Fruit fly (Drosophila melanogaster) whole organism, pupa: ENCODE data around the gene Rcd7.

ENCODE experiments used
- CG10348 ChIP-seq: fragments of 200-800 bp; sonication (Bioruptor generic); IDR thresholded peaks from 2 replicates; pipeline ENCODE4 v1.3.6; 2022; ENCODE audit warnings: missing biosample characterization, missing genetic modification characterization
- CG12605 ChIP-seq: fragments of 200-800 bp; sonication (Bioruptor generic); IDR thresholded peaks from 2 replicates; pipeline ENCODE4 v1.3.6; 2022; ENCODE audit warnings: missing biosample characterization, missing genetic modification characterization
- CG13204 ChIP-seq: fragments of 200-800 bp; sonication (Bioruptor generic); optimal IDR thresholded peaks from 2 replicates; lab custom pipeline; 2018; ENCODE audit warnings: missing biosample characterization, mild to moderate bottlenecking, missing genetic modification characterization, moderate library complexity
- CG14655 ChIP-seq: fragments of 200-800 bp; sonication (Bioruptor generic); optimal IDR thresholded peaks from 3 replicates; lab custom pipeline; 2017; ENCODE audit warnings: mild to moderate bottlenecking, missing biosample characterization, missing genetic modification reagents, missing genetic modification characterization
- CG15710 ChIP-seq: fragments of 200-800 bp; sonication (Bioruptor generic); optimal IDR thresholded peaks from 2 replicates; lab custom pipeline; 2018; ENCODE audit warnings: missing biosample characterization, mild to moderate bottlenecking, missing genetic modification characterization, moderate library complexity
- CG17806 ChIP-seq: fragments of 200-800 bp; sonication (Bioruptor generic); optimal IDR thresholded peaks from 2 replicates; lab custom pipeline; 2018; ENCODE audit warnings: missing biosample characterization, mild to moderate bottlenecking, missing genetic modification characterization, moderate library complexity
- CG32121 ChIP-seq: fragments of 200-800 bp; sonication (Bioruptor generic); IDR thresholded peaks from 2 replicates; pipeline ENCODE4 v1.3.6; 2022; ENCODE audit warnings: missing biosample characterization, missing genetic modification characterization
- CG34367 ChIP-seq: fragments of 200-800 bp; sonication (Bioruptor generic); optimal IDR thresholded peaks from 2 replicates; lab custom pipeline; 2018; ENCODE audit warnings: missing biosample characterization, mild to moderate bottlenecking, missing genetic modification characterization
- CG4496 ChIP-seq: fragments of 200-800 bp; sonication (Bioruptor generic); IDR thresholded peaks from 3 replicates; pipeline ENCODE4 v1.3.6; 2022; ENCODE audit warnings: missing biosample characterization, missing genetic modification characterization
- CG8159 ChIP-seq: fragments of 200-800 bp; sonication (Bioruptor generic); optimal IDR thresholded peaks from 3 replicates; lab custom pipeline; 2018; ENCODE audit warnings: missing biosample characterization, mild to moderate bottlenecking, missing genetic modification characterization, moderate library complexity
- CG8301 ChIP-seq: fragments of 200-800 bp; sonication (Bioruptor generic); optimal IDR thresholded peaks from 2 replicates; lab custom pipeline; 2018; ENCODE audit warnings: missing biosample characterization, mild to moderate bottlenecking, missing genetic modification characterization
- CG9948 ChIP-seq: fragments of 200-800 bp; sonication (Bioruptor generic); optimal IDR thresholded peaks from 2 replicates; lab custom pipeline; 2018; ENCODE audit warnings: missing biosample characterization, mild to moderate bottlenecking, missing genetic modification characterization, moderate library complexity
- D1 ChIP-seq: fragments of 200-800 bp; sonication (Bioruptor generic); optimal IDR thresholded peaks from 2 replicates; lab custom pipeline; 2018; ENCODE audit warnings: missing biosample characterization, mild to moderate bottlenecking, missing genetic modification characterization, moderate library complexity
- EcR ChIP-seq: fragments of 200-800 bp; sonication (Bioruptor generic); optimal IDR thresholded peaks from 3 replicates; lab custom pipeline; 2019; ENCODE audit warnings: missing biosample characterization, missing genetic modification characterization, mild to moderate bottlenecking, moderate library complexity, missing genetic modification reagents
- Ets98B ChIP-seq: fragments of 200-800 bp; sonication (Bioruptor generic); IDR thresholded peaks from 2 replicates; pipeline ENCODE4 v1.3.6; 2022; ENCODE audit warnings: missing biosample characterization, missing genetic modification characterization
- Pif1A ChIP-seq: fragments of 200-800 bp; sonication (Bioruptor generic); optimal IDR thresholded peaks from 3 replicates; lab custom pipeline; 2016; ENCODE audit warnings: missing biosample characterization, missing genetic modification characterization
- Pif1B ChIP-seq: fragments of 200-800 bp; sonication (Bioruptor generic); optimal IDR thresholded peaks from 3 replicates; lab custom pipeline; 2016; ENCODE audit warnings: missing biosample characterization, missing genetic modification characterization
- Snoo ChIP-seq: fragments of 200-800 bp; sonication (Bioruptor generic); optimal IDR thresholded peaks from 3 replicates; lab custom pipeline; 2017; ENCODE audit warnings: missing biosample characterization, mild to moderate bottlenecking, missing genetic modification characterization, inconsistent platforms
- fd96Ca ChIP-seq: fragments of 200-800 bp; sonication (Bioruptor generic); IDR thresholded peaks from 3 replicates; pipeline ENCODE4 v1.3.6; 2022; ENCODE audit warnings: missing biosample characterization, missing genetic modification characterization
- gl ChIP-seq: fragments of 200-800 bp; sonication (Bioruptor generic); optimal IDR thresholded peaks from 2 replicates; lab custom pipeline; 2018; ENCODE audit warnings: missing biosample characterization, mild to moderate bottlenecking, missing genetic modification characterization
- rn ChIP-seq: fragments of 200-800 bp; sonication (Bioruptor generic); IDR thresholded peaks from 2 replicates; pipeline ENCODE4 v1.3.6; 2022; ENCODE audit warnings: missing biosample characterization, missing genetic modification characterization

The Rcd7 gene

DNA sequence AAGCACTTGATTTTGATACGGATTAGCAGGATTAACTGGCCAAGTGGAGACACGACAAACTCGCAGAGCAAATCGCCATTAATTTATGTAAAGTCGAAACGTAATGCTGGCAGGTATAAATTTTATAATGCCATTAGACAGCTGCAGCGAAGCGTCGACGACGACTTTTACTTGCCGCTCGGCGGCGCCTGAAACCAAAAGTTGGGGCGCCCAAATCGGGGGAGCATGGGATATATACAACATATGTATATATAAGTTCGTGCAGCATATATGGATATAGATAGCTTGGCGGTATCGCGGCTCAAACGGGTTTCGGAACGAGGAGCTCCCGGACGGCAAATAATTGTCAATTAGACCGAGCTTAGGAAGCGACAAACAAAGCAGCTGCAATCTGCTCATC lies 24.3 kb upstream of the Rcd7 start, which contains the start of gene Cpr76Bc:
Cpr76Bc (plus strand) TSS at position 301 of the 400 bp plus-strand sequence.
- TF ChIP-seq CG9948 (tag; lab: Kevin White, UChicago) (no peak), Pif1B (GFP tag; lab: Kevin White, UChicago) (no peak), CG8159 (no peak), CG8301 (tag; lab: Kevin White, UChicago) (no peak), CG14655 (GFP tag; lab: Kevin White, UChicago) (no peak), Ets98B (GFP tag; lab: Robert Waterston, UW) (no peak), Snoo (no peak), CG32121 (no peak)

DNA sequence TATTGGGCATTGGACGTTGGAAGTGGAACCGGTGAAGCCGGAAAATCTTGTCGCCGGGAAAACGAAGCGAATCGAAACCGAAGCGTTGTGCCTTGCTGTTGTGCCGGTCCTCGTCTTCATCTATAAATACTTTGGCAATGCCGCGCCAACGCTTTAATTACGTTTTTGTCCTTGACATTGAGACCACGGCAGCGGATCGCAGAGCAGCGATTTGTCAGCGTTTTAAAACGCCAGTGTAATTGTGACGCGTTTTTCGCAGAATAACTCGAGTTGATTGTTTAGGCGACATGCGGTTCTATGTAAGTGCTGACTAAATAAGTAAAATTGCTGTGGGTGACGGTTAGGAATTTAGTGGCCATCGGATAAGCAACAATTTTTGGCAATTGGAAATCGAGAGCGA lies 23.8 kb upstream of the Rcd7 start:
- no peak for TF ChIP-seq CG9948 (tag; lab: Kevin White, UChicago)
- no peak for TF ChIP-seq CG34367 (tag; lab: Kevin White, UChicago)
- no peak for TF ChIP-seq gl (tag; lab: Kevin White, UChicago)
- TF ChIP-seq CG15710 (tag; lab: Kevin White, UChicago): no peak
- TF ChIP-seq Pif1A (GFP tag; lab: Kevin White, UChicago): no peak
- TF ChIP-seq Snoo: no peak
- no peak for TF ChIP-seq CG4496 (GFP tag; lab: Robert Waterston, UW)
- no peak for TF ChIP-seq CG32121
- TF ChIP-seq CG8159: no peak
- no peak for TF ChIP-seq CG17806 (tag; lab: Kevin White, UChicago)
- no peak for TF ChIP-seq CG8301 (tag; lab: Kevin White, UChicago)
- no peak for TF ChIP-seq D1 (tag; lab: Kevin White, UChicago)
- TF ChIP-seq Pif1B (GFP tag; lab: Kevin White, UChicago): no peak
- no peak for TF ChIP-seq CG13204 (GFP tag; lab: Kevin White, UChicago)
- TF ChIP-seq EcR: no peak
- TF ChIP-seq CG14655 (GFP tag; lab: Kevin White, UChicago): no peak
- TF ChIP-seq rn (GFP tag; lab: Robert Waterston, UW): no peak
- TF ChIP-seq CG12605: no peak
- TF ChIP-seq CG10348 (GFP tag; lab: Robert Waterston, UW): no peak
- TF ChIP-seq fd96Ca (GFP tag; lab: Robert Waterston, UW): no peak

DNA sequence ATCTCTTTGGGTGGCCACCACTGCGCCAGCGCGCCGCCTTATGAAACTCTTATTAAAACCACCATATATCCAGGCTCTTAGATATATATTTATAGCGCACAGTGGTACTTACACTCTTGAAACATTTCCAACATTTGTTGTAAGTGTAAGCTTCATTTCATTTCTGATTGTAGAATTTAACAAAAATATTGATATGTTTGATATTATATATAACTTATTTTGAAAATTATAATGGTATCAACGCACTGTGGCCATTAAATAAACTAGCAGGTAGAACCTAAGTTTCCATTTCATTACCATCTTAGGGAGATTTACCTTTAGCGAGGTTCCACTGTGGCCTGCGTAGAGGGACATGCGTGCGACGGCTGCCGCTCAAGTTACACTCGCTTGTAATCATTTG lies 20.2 kb upstream of the Rcd7 start:
- TF ChIP-seq Snoo: no peak
- peak; percentile 61 for TF ChIP-seq CG32121
- TF ChIP-seq CG10348 (GFP tag; lab: Robert Waterston, UW): 0 out of 2 replicates have a peak, but pooled peaks have one; percentile 7
- TF ChIP-seq fd96Ca (GFP tag; lab: Robert Waterston, UW): peak; percentile 23; the same call in 1 of the 3 replicates
- TF ChIP-seq CG12605: no peak

DNA sequence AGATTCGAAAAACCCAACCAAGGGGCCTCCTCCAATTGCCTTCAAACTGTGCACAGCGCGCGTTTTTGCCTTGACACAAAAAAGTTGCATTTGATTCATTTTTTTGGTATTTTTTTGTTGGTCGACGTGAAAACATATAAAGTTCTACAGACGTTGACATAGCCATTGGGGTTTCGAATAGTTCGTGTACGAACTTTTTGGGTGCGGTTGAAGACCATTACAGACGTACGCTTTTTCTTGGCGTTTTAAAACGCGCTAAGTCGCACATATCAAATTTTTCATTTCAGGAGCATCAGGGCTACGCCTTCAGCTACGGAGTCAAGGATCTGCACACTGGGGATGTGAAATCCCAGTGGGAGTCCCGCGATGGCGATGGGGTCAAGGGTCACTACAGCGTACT lies 19.2 kb upstream of the Rcd7 start:
- TF ChIP-seq CG15710 (tag; lab: Kevin White, UChicago) (no peak), CG13204 (GFP tag; lab: Kevin White, UChicago) (no peak), Pif1A (GFP tag; lab: Kevin White, UChicago) (no peak), Pif1B (GFP tag; lab: Kevin White, UChicago) (no peak), EcR (no peak), Snoo (no peak), CG14655 (GFP tag; lab: Kevin White, UChicago) (no peak)

DNA sequence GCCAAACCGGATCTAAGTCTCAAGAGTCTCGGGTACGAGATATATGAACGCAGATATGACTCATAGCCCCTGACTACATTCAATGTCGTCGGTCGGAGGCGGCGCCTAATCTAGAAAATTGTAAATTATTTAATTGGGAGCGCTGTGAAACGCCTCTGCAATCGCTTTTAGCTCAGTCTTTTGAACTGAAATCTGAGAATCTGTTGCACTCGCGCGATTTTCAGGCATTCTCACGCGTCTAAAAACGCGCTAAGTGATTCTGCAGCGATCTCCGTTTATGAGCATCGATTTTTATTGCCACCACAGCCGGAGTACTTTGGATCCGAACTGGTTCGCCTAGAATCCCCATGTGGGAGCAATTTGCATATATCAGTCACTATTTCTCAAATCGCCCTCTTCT lies 16.4 kb upstream of the Rcd7 start:
- no peak for TF ChIP-seq gl (tag; lab: Kevin White, UChicago)
- TF ChIP-seq CG8159: no peak
- no peak for TF ChIP-seq D1 (tag; lab: Kevin White, UChicago)
- no peak for TF ChIP-seq CG10348 (GFP tag; lab: Robert Waterston, UW)
- TF ChIP-seq fd96Ca (GFP tag; lab: Robert Waterston, UW): no peak
- TF ChIP-seq CG34367 (tag; lab: Kevin White, UChicago): no peak
- TF ChIP-seq CG9948 (tag; lab: Kevin White, UChicago): no peak
- TF ChIP-seq CG12605: no peak
- no peak for TF ChIP-seq rn (GFP tag; lab: Robert Waterston, UW)
- no peak for TF ChIP-seq CG32121
- no peak for TF ChIP-seq EcR
- no peak for TF ChIP-seq CG17806 (tag; lab: Kevin White, UChicago)
- TF ChIP-seq, all 21 proteins: peak for 0

DNA sequence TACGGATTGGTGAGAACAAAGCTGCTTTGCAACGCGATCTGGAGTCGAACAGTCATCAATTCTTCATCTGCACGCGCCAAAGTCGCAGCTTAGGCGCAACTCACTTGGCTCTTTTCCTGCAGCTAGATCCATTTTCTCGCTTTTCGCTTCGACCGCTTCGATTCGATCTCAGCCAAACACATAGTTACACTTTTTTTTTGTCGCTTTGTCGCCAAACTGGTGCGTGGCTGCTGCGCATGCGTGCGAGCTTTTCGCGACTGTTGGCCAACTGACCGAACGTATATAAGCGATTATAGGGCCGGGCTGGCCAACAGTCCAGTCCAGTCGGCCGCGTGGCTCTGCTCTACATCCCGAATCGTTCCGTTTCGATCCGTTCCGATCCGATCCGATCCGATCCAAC lies 12.5 kb upstream of the Rcd7 start, which contains the start of gene Cpr76Bd:
Cpr76Bd (plus strand) TSS at position 301 of the 400 bp plus-strand sequence.
- TF ChIP-seq CG4496 (GFP tag; lab: Robert Waterston, UW) (0 out of 3 replicates have a peak, but pooled peaks have one; percentile 19), CG13204 (GFP tag; lab: Kevin White, UChicago) (no peak)

DNA sequence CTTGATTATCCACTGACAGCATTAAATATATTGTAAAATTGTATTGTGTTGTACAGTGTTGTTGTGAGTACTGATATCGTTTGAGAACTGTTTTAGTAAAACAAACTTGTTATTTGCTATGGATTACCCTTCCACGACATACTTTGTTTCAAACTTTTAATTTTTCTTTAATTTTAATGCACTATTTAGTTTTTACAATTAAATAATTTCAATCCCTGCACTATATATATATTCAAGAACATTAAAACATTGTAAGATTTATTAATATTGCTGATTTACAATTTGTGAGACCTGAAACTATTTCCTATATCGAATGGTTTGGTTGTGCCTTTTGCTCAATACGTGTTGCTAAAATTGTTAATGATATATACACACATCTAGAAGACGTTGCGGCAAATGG lies 805 bp upstream of the Rcd7 start, which contains the start of the genes CG46434 and Dred:
CG46434 (minus strand) TSS at position 101 of the 400 bp plus-strand sequence.
Dred (minus strand) TSS at position 101 of the 400 bp plus-strand sequence.
- TF ChIP-seq CG15710 (tag; lab: Kevin White, UChicago) (no peak), CG17806 (tag; lab: Kevin White, UChicago) (no peak), CG8301 (tag; lab: Kevin White, UChicago) (no peak), CG4496 (GFP tag; lab: Robert Waterston, UW) (no peak), fd96Ca (GFP tag; lab: Robert Waterston, UW) (no peak), CG9948 (tag; lab: Kevin White, UChicago) (no peak), Snoo (no peak), CG32121 (no peak), CG14655 (GFP tag; lab: Kevin White, UChicago) (no peak), CG34367 (tag; lab: Kevin White, UChicago) (no peak), CG10348 (GFP tag; lab: Robert Waterston, UW) (no peak)
